Worm (Caenorhabditis elegans) whole organism, mixed stage, embryonic: ENCODE results near the gene helq-1.

Experiments
- M03D4.4 ChIP-seq: sonication (generic microtip); optimal IDR thresholded peaks from 2 replicates; lab custom pipeline; 2017; ENCODE audit warnings: mild to moderate bottlenecking, missing genetic modification characterization, missing compliant biosample characterization
- nhr-237 ChIP-seq: fragments of 150-350 bp; optimal IDR thresholded peaks from 2 replicates; lab custom pipeline; 2014; ENCODE audit warnings: missing biosample characterization, missing genetic modification characterization

DNA sequence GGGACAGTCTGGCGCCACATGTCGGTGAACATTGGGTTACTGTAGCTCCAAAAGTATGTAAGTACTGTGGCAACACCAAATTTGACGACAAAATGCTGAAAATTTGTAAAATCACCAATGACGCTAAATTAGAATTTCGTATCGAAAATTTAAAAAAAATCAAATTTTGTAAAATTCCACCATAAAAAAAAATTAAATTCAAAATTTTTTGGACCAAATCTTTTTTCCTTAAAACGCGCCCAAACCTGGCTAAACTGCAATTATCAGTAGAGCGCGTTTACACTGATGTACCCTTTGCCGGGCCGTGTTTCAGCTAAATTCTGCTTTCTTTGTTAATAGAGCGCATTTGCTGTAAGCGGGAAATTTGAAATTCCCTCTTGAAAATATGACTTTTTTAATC, 44.5 kb upstream of the helq-1 start, which contains the start of gene T19C3.6:
- TF ChIP-seq M03D4.4 (no peak), nhr-237 (tag; lab: Kevin White, UChicago) (no peak)
